Worm (Caenorhabditis elegans): ENCODE measurements around the gene zfp-2.

Gene zfp-2

ce11 chrII:9557437-9558150 lies at the start of gene zfp-2:
zfp-2 (plus strand) TSS chrII:9557650.
- TF ChIP-seq nhr-20 (tag; optimal IDR thresholded peaks at IDR 0.05): peak; percentile 5
- TF ChIP-seq efl-1 (optimal IDR thresholded peaks at IDR 0.05): peak; percentile 31 to 43
- peak; percentile 31 to 89 for TF ChIP-seq efl-1 (GFP tag; optimal IDR thresholded peaks at IDR 0.05 in 1 of 2)
- peak; percentile 26 to 37 for TF ChIP-seq lin-35 (GFP tag; optimal IDR thresholded peaks at IDR 0.05)
- TF ChIP-seq blmp-1 (tag; optimal IDR thresholded peaks at IDR 0.05): peak; percentile 21
- TF ChIP-seq hpl-2 (GFP tag; optimal IDR thresholded peaks at IDR 0.05): no peak
- TF ChIP-seq lin-15B (tag; optimal IDR thresholded peaks at IDR 0.05): no peak
- peak; percentile 12 to 57 for TF ChIP-seq lsy-2 (tag; optimal IDR thresholded peaks at IDR 0.05)
- TF ChIP-seq unc-86 (tag; optimal IDR thresholded peaks at IDR 0.05): no peak
- TF ChIP-seq ceh-90 (tag; optimal IDR thresholded peaks at IDR 0.05): no peak
- no peak for TF ChIP-seq dsc-1 (tag; optimal IDR thresholded peaks at IDR 0.05)
- TF ChIP-seq egl-27 (tag; optimal IDR thresholded peaks at IDR 0.05): no peak
- TF ChIP-seq ceh-82 (tag; optimal IDR thresholded peaks at IDR 0.05): peak in 1 of 3 experiments; percentile 0
- TF ChIP-seq nhr-71 (tag; optimal IDR thresholded peaks at IDR 0.05): peak; percentile 3
- peak in 2 of 3 experiments; percentile 5 to 44 for TF ChIP-seq dpl-1 (GFP tag; optimal IDR thresholded peaks at IDR 0.05)
- TF ChIP-seq snu-23 (GFP tag; optimal IDR thresholded peaks at IDR 0.05): peak; percentile 26

- TF ChIP-seq ceh-88 (GFP tag; IDR thresholded peaks at IDR 0.05) (no peak), mab-9 (GFP tag; IDR thresholded peaks at IDR 0.05) (no peak), efl-1 (optimal IDR thresholded peaks at IDR 0.05) (no peak), efl-1 (GFP tag; optimal IDR thresholded peaks at IDR 0.05 in 1 of 2) (no peak), elt-3 (tag; optimal IDR thresholded peaks at IDR 0.05) (no peak), sup-37 (GFP tag; optimal IDR thresholded peaks at IDR 0.05) (no peak), nhr-90 (tag; optimal IDR thresholded peaks at IDR 0.05; ENCODE audit: poor library complexity) (no peak)
Measured at ce11 chrII:9516836-9517235, 40.6 kb upstream of the zfp-2 start, which contains the start of gene gcy-1. gcy-1 (minus strand) TSS chrII:9516936.

DNA sequence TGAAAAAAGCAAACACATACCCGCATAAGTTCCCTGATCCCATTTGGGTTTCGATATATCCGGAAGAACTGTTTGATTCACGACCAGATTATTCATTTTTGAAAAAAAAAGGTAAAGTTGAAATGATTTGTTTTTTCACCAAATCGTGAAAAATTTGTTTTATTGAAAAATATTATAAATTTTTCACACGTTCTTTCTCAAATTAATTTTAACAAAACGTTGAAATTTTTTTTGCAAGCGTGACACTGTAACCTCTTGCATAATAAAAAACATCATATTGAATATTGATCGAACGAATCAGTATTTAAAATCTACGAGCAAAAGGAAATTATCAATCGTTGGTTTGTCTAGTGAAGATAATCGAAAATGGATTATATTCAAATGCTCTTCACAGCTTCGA lies 38.7 kb upstream of the zfp-2 start, which contains the start of the genes sfxn-1.1 and AH6.3:
Gene sfxn-1.1, minus strand, starts transcription at position 101 of the 400 bp plus-strand sequence.
Gene AH6.3, plus strand, starts transcription at position 275 of the 400 bp plus-strand sequence.
- no peak for TF ChIP-seq jun-1 (tag; optimal IDR thresholded peaks at IDR 0.05)
- no peak for TF ChIP-seq unc-98 (GFP tag; IDR thresholded peaks at IDR 0.05)
- no peak for TF ChIP-seq fos-1 (tag; optimal IDR thresholded peaks at IDR 0.05)
- TF ChIP-seq unc-30 (tag; optimal IDR thresholded peaks at IDR 0.05): no peak
- TF ChIP-seq ama-1 (optimal IDR thresholded peaks at IDR 0.05): no peak

DNA sequence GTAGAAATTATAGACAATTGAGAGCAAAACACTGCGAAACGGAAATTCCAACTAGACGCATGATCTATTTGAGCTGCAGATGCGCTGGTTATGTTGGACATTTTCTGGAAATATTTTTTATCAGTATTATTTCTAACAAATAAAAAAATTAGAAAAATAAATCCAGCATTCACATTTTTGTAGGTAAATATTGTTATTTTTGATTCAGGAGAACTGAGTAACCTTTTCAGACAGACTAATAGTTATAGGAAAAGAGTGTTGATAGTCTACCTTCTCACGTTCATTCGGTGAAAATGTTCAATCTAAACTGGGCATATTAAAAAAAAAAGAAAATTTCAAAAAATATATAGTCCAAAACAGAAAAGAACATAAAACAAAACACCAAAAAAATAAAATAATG lies 35.9 kb upstream of the zfp-2 start, which contains the start of gene sra-1:
Gene sra-1, minus strand, starts transcription at position 101 of the 400 bp plus-strand sequence.
- TF ChIP-seq pqm-1 (tag; optimal IDR thresholded peaks at IDR 0.05): no peak
- TF ChIP-seq efl-1 (optimal IDR thresholded peaks at IDR 0.05): no peak
- TF ChIP-seq efl-1 (GFP tag; optimal IDR thresholded peaks at IDR 0.05 in 1 of 2): no peak
- no peak for TF ChIP-seq nhr-19 (GFP tag; conservative IDR thresholded peaks at IDR 0.05)
- no peak for TF ChIP-seq unc-86 (tag; optimal IDR thresholded peaks at IDR 0.05)
- TF ChIP-seq sox-4 (tag; optimal IDR thresholded peaks at IDR 0.05): no peak
- no peak for TF ChIP-seq zag-1 (tag; optimal IDR thresholded peaks at IDR 0.05)
- TF ChIP-seq fkh-10 (GFP tag; optimal IDR thresholded peaks at IDR 0.05): no peak

- TF ChIP-seq zip-4 (GFP tag; optimal IDR thresholded peaks at IDR 0.05) (no peak), sup-37 (GFP tag; optimal IDR thresholded peaks at IDR 0.05) (no peak), zag-1 (tag; optimal IDR thresholded peaks at IDR 0.05) (no peak), fkh-10 (GFP tag; optimal IDR thresholded peaks at IDR 0.05) (no peak), ceh-8 (GFP tag; optimal IDR thresholded peaks at IDR 0.05) (no peak), lin-39 (tag; optimal IDR thresholded peaks at IDR 0.05) (no peak), nhr-47 (tag; optimal IDR thresholded peaks at IDR 0.05) (no peak), isw-1 (GFP tag; IDR thresholded peaks at IDR 0.05) (no peak), jun-1 (tag; optimal IDR thresholded peaks at IDR 0.05) (no peak), aha-1 (tag; optimal IDR thresholded peaks at IDR 0.05) (no peak), unc-86 (tag; optimal IDR thresholded peaks at IDR 0.05) (no peak), mdl-1 (tag; optimal IDR thresholded peaks at IDR 0.05) (no peak), C16A3.4 (tag; optimal IDR thresholded peaks at IDR 0.05) (no peak), nhr-77 (tag; optimal IDR thresholded peaks at IDR 0.05) (no peak), lin-13 (GFP tag; optimal IDR thresholded peaks at IDR 0.05) (no peak), xbp-1 (tag; optimal IDR thresholded peaks at IDR 0.05) (no peak), ceh-63 (GFP tag; optimal IDR thresholded peaks at IDR 0.05) (no peak), egl-27 (tag; optimal IDR thresholded peaks at IDR 0.05) (no peak), tlp-1 (tag; optimal IDR thresholded peaks at IDR 0.05) (no peak)
Measured at ce11 chrII:9522986-9523385, 34.5 kb upstream of the zfp-2 start, which contains the start of gene AH6.17. AH6.17 (plus strand) TSS chrII:9523170.

All from whole organism, L1 larva.